Fruit fly (Drosophila melanogaster) whole organism, pupa: ENCODE data around the gene caup.
A peak's percentile ranks its signal among the peaks of the same experiment; 100 is the strongest.

Source experiments
- CG10348 ChIP-seq: fragments of 200-800 bp; sonication (Bioruptor generic); IDR thresholded peaks from 2 replicates; pipeline ENCODE4 v1.3.6; 2022; ENCODE audit warnings: missing biosample characterization, missing genetic modification characterization
- CG12605 ChIP-seq: fragments of 200-800 bp; sonication (Bioruptor generic); IDR thresholded peaks from 2 replicates; pipeline ENCODE4 v1.3.6; 2022; ENCODE audit warnings: missing biosample characterization, missing genetic modification characterization
- CG13204 ChIP-seq: fragments of 200-800 bp; sonication (Bioruptor generic); optimal IDR thresholded peaks from 2 replicates; lab custom pipeline; 2018; ENCODE audit warnings: missing biosample characterization, mild to moderate bottlenecking, missing genetic modification characterization, moderate library complexity
- CG14655 ChIP-seq: fragments of 200-800 bp; sonication (Bioruptor generic); optimal IDR thresholded peaks from 3 replicates; lab custom pipeline; 2017; ENCODE audit warnings: mild to moderate bottlenecking, missing biosample characterization, missing genetic modification reagents, missing genetic modification characterization
- CG15710 ChIP-seq: fragments of 200-800 bp; sonication (Bioruptor generic); optimal IDR thresholded peaks from 2 replicates; lab custom pipeline; 2018; ENCODE audit warnings: missing biosample characterization, mild to moderate bottlenecking, missing genetic modification characterization, moderate library complexity
- CG17806 ChIP-seq: fragments of 200-800 bp; sonication (Bioruptor generic); optimal IDR thresholded peaks from 2 replicates; lab custom pipeline; 2018; ENCODE audit warnings: missing biosample characterization, mild to moderate bottlenecking, missing genetic modification characterization, moderate library complexity
- CG32121 ChIP-seq: fragments of 200-800 bp; sonication (Bioruptor generic); IDR thresholded peaks from 2 replicates; pipeline ENCODE4 v1.3.6; 2022; ENCODE audit warnings: missing biosample characterization, missing genetic modification characterization
- CG34367 ChIP-seq: fragments of 200-800 bp; sonication (Bioruptor generic); optimal IDR thresholded peaks from 2 replicates; lab custom pipeline; 2018; ENCODE audit warnings: missing biosample characterization, mild to moderate bottlenecking, missing genetic modification characterization
- CG4496 ChIP-seq: fragments of 200-800 bp; sonication (Bioruptor generic); IDR thresholded peaks from 3 replicates; pipeline ENCODE4 v1.3.6; 2022; ENCODE audit warnings: missing biosample characterization, missing genetic modification characterization
- CG8159 ChIP-seq: fragments of 200-800 bp; sonication (Bioruptor generic); optimal IDR thresholded peaks from 3 replicates; lab custom pipeline; 2018; ENCODE audit warnings: missing biosample characterization, mild to moderate bottlenecking, missing genetic modification characterization, moderate library complexity
- CG8301 ChIP-seq: fragments of 200-800 bp; sonication (Bioruptor generic); optimal IDR thresholded peaks from 2 replicates; lab custom pipeline; 2018; ENCODE audit warnings: missing biosample characterization, mild to moderate bottlenecking, missing genetic modification characterization
- CG9948 ChIP-seq: fragments of 200-800 bp; sonication (Bioruptor generic); optimal IDR thresholded peaks from 2 replicates; lab custom pipeline; 2018; ENCODE audit warnings: missing biosample characterization, mild to moderate bottlenecking, missing genetic modification characterization, moderate library complexity
- D1 ChIP-seq: fragments of 200-800 bp; sonication (Bioruptor generic); optimal IDR thresholded peaks from 2 replicates; lab custom pipeline; 2018; ENCODE audit warnings: missing biosample characterization, mild to moderate bottlenecking, missing genetic modification characterization, moderate library complexity
- EcR ChIP-seq: fragments of 200-800 bp; sonication (Bioruptor generic); optimal IDR thresholded peaks from 3 replicates; lab custom pipeline; 2019; ENCODE audit warnings: missing biosample characterization, missing genetic modification characterization, mild to moderate bottlenecking, moderate library complexity, missing genetic modification reagents
- Ets98B ChIP-seq: fragments of 200-800 bp; sonication (Bioruptor generic); IDR thresholded peaks from 2 replicates; pipeline ENCODE4 v1.3.6; 2022; ENCODE audit warnings: missing biosample characterization, missing genetic modification characterization
- Pif1A ChIP-seq: fragments of 200-800 bp; sonication (Bioruptor generic); optimal IDR thresholded peaks from 3 replicates; lab custom pipeline; 2016; ENCODE audit warnings: missing biosample characterization, missing genetic modification characterization
- Pif1B ChIP-seq: fragments of 200-800 bp; sonication (Bioruptor generic); optimal IDR thresholded peaks from 3 replicates; lab custom pipeline; 2016; ENCODE audit warnings: missing biosample characterization, missing genetic modification characterization
- Snoo ChIP-seq: fragments of 200-800 bp; sonication (Bioruptor generic); optimal IDR thresholded peaks from 3 replicates; lab custom pipeline; 2017; ENCODE audit warnings: missing biosample characterization, mild to moderate bottlenecking, missing genetic modification characterization, inconsistent platforms
- fd96Ca ChIP-seq: fragments of 200-800 bp; sonication (Bioruptor generic); IDR thresholded peaks from 3 replicates; pipeline ENCODE4 v1.3.6; 2022; ENCODE audit warnings: missing biosample characterization, missing genetic modification characterization
- gl ChIP-seq: fragments of 200-800 bp; sonication (Bioruptor generic); optimal IDR thresholded peaks from 2 replicates; lab custom pipeline; 2018; ENCODE audit warnings: missing biosample characterization, mild to moderate bottlenecking, missing genetic modification characterization
- rn ChIP-seq: fragments of 200-800 bp; sonication (Bioruptor generic); IDR thresholded peaks from 2 replicates; pipeline ENCODE4 v1.3.6; 2022; ENCODE audit warnings: missing biosample characterization, missing genetic modification characterization

The caup gene

dm6 chr3L:12609387-12609799, at the start of gene caup:
caup (plus strand) TSS chr3L:12609631.
- no peak for TF ChIP-seq CG4496
- peak; percentile 52 for TF ChIP-seq CG13204
- TF ChIP-seq gl = peak; percentile 9

dm6 chr3L:12564284-12564683, 45.1 kb upstream of the caup start:
- TF ChIP-seq Pif1A (GFP tag; lab: Kevin White, UChicago) (no peak), CG4496 (no peak), CG8159 (tag; lab: Kevin White, UChicago) (no peak), CG13204 (no peak), D1 (tag; lab: Kevin White, UChicago) (no peak), Snoo (tag; lab: Kevin White, UChicago) (no peak), CG12605 (GFP tag; lab: Robert Waterston, UW) (no peak), CG17806 (tag; lab: Kevin White, UChicago) (no peak), CG32121 (GFP tag; lab: Robert Waterston, UW) (no peak), rn (GFP tag; lab: Robert Waterston, UW) (no peak)

- TF ChIP-seq CG10348 = no peak
- no peak for TF ChIP-seq CG8159 (tag; lab: Kevin White, UChicago)
- TF ChIP-seq Pif1A (GFP tag; lab: Kevin White, UChicago) = no peak
- TF ChIP-seq gl = no peak
- no peak for TF ChIP-seq EcR
- TF ChIP-seq CG4496 = no peak
- TF ChIP-seq CG15710 (tag; lab: Kevin White, UChicago) = no peak
- no peak for TF ChIP-seq CG9948
- no peak for TF ChIP-seq CG32121 (GFP tag; lab: Robert Waterston, UW)
- no peak for TF ChIP-seq CG8301 (tag; lab: Kevin White, UChicago)
- TF ChIP-seq Snoo (tag; lab: Kevin White, UChicago) = no peak
Observed at dm6 chr3L:12564979-12565378, 44.5 kb upstream of the caup start.

dm6 chr3L:12565422-12565821, 44.0 kb upstream of the caup start:
- no peak for TF ChIP-seq Ets98B (GFP tag; lab: Robert Waterston, UW)
- TF ChIP-seq CG4496 = no peak
- TF ChIP-seq Snoo (tag; lab: Kevin White, UChicago) = no peak
- TF ChIP-seq gl = no peak
- TF ChIP-seq, all 21 proteins: peak for 0

dm6 chr3L:12566065-12566730, 43.2 kb upstream of the caup start:
- TF ChIP-seq EcR = no peak
- TF ChIP-seq CG8301 (tag; lab: Kevin White, UChicago) = no peak
- no peak for TF ChIP-seq CG17806 (tag; lab: Kevin White, UChicago)
- no peak for TF ChIP-seq Pif1B (GFP tag; lab: Kevin White, UChicago)

- peak; percentile 35 for TF ChIP-seq CG8159 (tag; lab: Kevin White, UChicago)
- TF ChIP-seq Pif1A (GFP tag; lab: Kevin White, UChicago) = peak; percentile 1
- peak; percentile 19 for TF ChIP-seq CG34367
- TF ChIP-seq CG14655 (GFP tag; lab: Kevin White, UChicago) = peak; percentile 26
- TF ChIP-seq EcR = no peak
- TF ChIP-seq CG12605 (GFP tag; lab: Robert Waterston, UW) = no peak
- TF ChIP-seq Pif1B (GFP tag; lab: Kevin White, UChicago) = no peak
- no peak for TF ChIP-seq CG13204
- no peak; the same call in 2 of the 3 replicates for TF ChIP-seq fd96Ca
- TF ChIP-seq CG32121 (GFP tag; lab: Robert Waterston, UW) = no peak
- peak; percentile 59 for TF ChIP-seq CG15710 (tag; lab: Kevin White, UChicago)
- no peak for TF ChIP-seq rn (GFP tag; lab: Robert Waterston, UW)
- peak; percentile 41 for TF ChIP-seq Snoo (tag; lab: Kevin White, UChicago)
- no peak for TF ChIP-seq CG8301 (tag; lab: Kevin White, UChicago)
- peak; percentile 8 for TF ChIP-seq CG17806 (tag; lab: Kevin White, UChicago)
- TF ChIP-seq CG10348 = no peak
- peak; percentile 87 for TF ChIP-seq D1 (tag; lab: Kevin White, UChicago)
- no peak for TF ChIP-seq Ets98B (GFP tag; lab: Robert Waterston, UW)
- no peak for TF ChIP-seq gl
- no peak for TF ChIP-seq CG4496
- TF ChIP-seq CG9948 = no peak
- TF ChIP-seq, all 21 proteins: peak for 8
Observed at dm6 chr3L:12572366-12572765, 37.1 kb upstream of the caup start, which contains the start of gene sowah. sowah (minus strand) TSS chr3L:12572542.

- TF ChIP-seq Pif1B (GFP tag; lab: Kevin White, UChicago) = peak; percentile 13
- no peak for TF ChIP-seq CG32121 (GFP tag; lab: Robert Waterston, UW)
- peak; percentile 33 for TF ChIP-seq Pif1A (GFP tag; lab: Kevin White, UChicago)
- TF ChIP-seq CG8301 (tag; lab: Kevin White, UChicago) = peak; percentile 45
- TF ChIP-seq CG14655 (GFP tag; lab: Kevin White, UChicago) = peak; percentile 55
- peak; percentile 25 for TF ChIP-seq CG8159 (tag; lab: Kevin White, UChicago)
- peak; percentile 34 for TF ChIP-seq CG17806 (tag; lab: Kevin White, UChicago)
- no peak for TF ChIP-seq fd96Ca
- TF ChIP-seq CG9948 = peak; percentile 41
- TF ChIP-seq CG15710 (tag; lab: Kevin White, UChicago) = no peak
- 0 out of 3 replicates have a peak, but pooled peaks have one; percentile 21 for TF ChIP-seq CG4496
- no peak for TF ChIP-seq Snoo (tag; lab: Kevin White, UChicago)
Observed at dm6 chr3L:12574867-12575266, 34.6 kb upstream of the caup start.
